Fruit fly (Drosophila melanogaster) whole organism, embryonic: ENCODE data around the gene Jupiter.

Experiments
- Ada2b ChIP-seq: fragments of 200-800 bp; sonication (Bioruptor generic); IDR thresholded peaks from 2 replicates; pipeline ENCODE4 v1.3.6; 2022; ENCODE audit warnings: missing biosample characterization, missing genetic modification characterization
- Atf-2 ChIP-seq: fragments of 200-800 bp; sonication (Bioruptor generic); optimal IDR thresholded peaks from 2 replicates; lab custom pipeline; 2016; ENCODE audit warnings: missing biosample characterization, missing genetic modification characterization
- CG10431 ChIP-seq: fragments of 200-800 bp; sonication (Bioruptor generic); optimal IDR thresholded peaks from 3 replicates; lab custom pipeline; 2018; ENCODE audit warnings: missing biosample characterization, mild to moderate bottlenecking, missing genetic modification characterization
- CG10979 ChIP-seq: fragments of 200-800 bp; sonication (Bioruptor generic); optimal IDR thresholded peaks from 2 replicates; lab custom pipeline; 2018; ENCODE audit warnings: missing biosample characterization, mild to moderate bottlenecking, missing genetic modification characterization, moderate library complexity
- CG11247 ChIP-seq: fragments of 200-800 bp; sonication (Bioruptor generic); IDR thresholded peaks from 2 replicates; pipeline ENCODE4 v1.3.6; 2022; ENCODE audit warnings: missing biosample characterization, missing genetic modification characterization
- CG12104 ChIP-seq: fragments of 200-800 bp; sonication (Bioruptor generic); optimal IDR thresholded peaks from 3 replicates; lab custom pipeline; 2016; ENCODE audit warnings: missing biosample characterization, missing genetic modification characterization
- CG14667 ChIP-seq: fragments of 200-800 bp; sonication (Bioruptor generic); IDR thresholded peaks from 2 replicates; pipeline ENCODE4 v1.3.6; 2022; ENCODE audit warnings: missing biosample characterization, missing genetic modification characterization
- CG16813 ChIP-seq: fragments of 200-800 bp; sonication (Bioruptor generic); IDR thresholded peaks from 3 replicates; pipeline ENCODE4 v1.3.6; 2022; ENCODE audit warnings: missing biosample characterization, missing genetic modification characterization; ENCODE audit not compliant: partially characterized antibody
- CG17359 ChIP-seq: fragments of 200-800 bp; sonication (Bioruptor generic); optimal IDR thresholded peaks from 3 replicates; lab custom pipeline; 2018; ENCODE audit warnings: missing biosample characterization, mild to moderate bottlenecking, missing genetic modification characterization, moderate library complexity
- CG2712 ChIP-seq: fragments of 200-800 bp; optimal IDR thresholded peaks from 3 replicates; lab custom pipeline; 2019; ENCODE audit warnings: missing biosample characterization, mild to moderate bottlenecking, missing genetic modification characterization, moderate library complexity
- CG43689 ChIP-seq: fragments of 200-800 bp; sonication (Bioruptor generic); IDR thresholded peaks from 2 replicates; pipeline ENCODE4 v1.3.6; 2022; ENCODE audit warnings: missing biosample characterization, missing genetic modification characterization
- CG5180 ChIP-seq: fragments of 200-800 bp; sonication (Bioruptor generic); optimal IDR thresholded peaks from 3 replicates; lab custom pipeline; 2017; ENCODE audit warnings: missing biosample characterization, missing genetic modification characterization, mild to moderate bottlenecking, moderate library complexity, missing genetic modification reagents
- CG5953 ChIP-seq: fragments of 200-800 bp; sonication (Bioruptor generic); IDR thresholded peaks from 2 replicates; pipeline ENCODE4 v1.3.6; 2022; ENCODE audit warnings: missing biosample characterization, missing genetic modification characterization
- CG6765 ChIP-seq: fragments of 200-800 bp; sonication (Bioruptor generic); optimal IDR thresholded peaks from 3 replicates; lab custom pipeline; 2017; ENCODE audit warnings: missing biosample characterization, mild to moderate bottlenecking, missing genetic modification characterization
- CG8089 ChIP-seq: fragments of 200-800 bp; sonication (Bioruptor generic); optimal IDR thresholded peaks from 3 replicates; lab custom pipeline; 2016; ENCODE audit warnings: missing biosample characterization, missing genetic modification characterization
- CG8359 ChIP-seq: fragments of 200-800 bp; sonication (Bioruptor generic); optimal IDR thresholded peaks from 2 replicates; lab custom pipeline; 2017; ENCODE audit warnings: missing biosample characterization, mild to moderate bottlenecking, missing genetic modification characterization, borderline replicate concordance
- CG8924 ChIP-seq: fragments of 200-800 bp; optimal IDR thresholded peaks from 3 replicates; lab custom pipeline; 2019; ENCODE audit warnings: missing biosample characterization, mild to moderate bottlenecking, missing genetic modification characterization, moderate library complexity
- CG9609 ChIP-seq: fragments of 200-800 bp; sonication (Bioruptor generic); optimal IDR thresholded peaks from 3 replicates; lab custom pipeline; 2016; ENCODE audit warnings: missing biosample characterization, missing genetic modification characterization
- CG9797 ChIP-seq: fragments of 200-800 bp; sonication (Bioruptor generic); optimal IDR thresholded peaks from 3 replicates; lab custom pipeline; 2018; ENCODE audit warnings: missing biosample characterization, mild to moderate bottlenecking, missing genetic modification characterization
- Camta ChIP-seq: fragments of 200-800 bp; sonication (Bioruptor generic); optimal IDR thresholded peaks from 2 replicates; lab custom pipeline; 2016; ENCODE audit warnings: missing biosample characterization, missing genetic modification characterization
- D ChIP-seq, 2 experiments: fragments of 200-800 bp in 1 of 2; fragments of >200 bp in 1 of 2; sonication (Bioruptor generic) in 1 of 2; optimal IDR thresholded peaks; 2 replicates in 1 of 2; 3 replicates in 1 of 2; lab custom pipeline; 2017; ENCODE audit warnings: mild to moderate bottlenecking in 1 of 2, missing biosample characterization in 1 of 2, missing genetic modification characterization in 1 of 2, missing genetic modification reagents in 1 of 2
- Dfd ChIP-seq, 2 experiments: fragments of >200 bp; optimal IDR thresholded peaks; 2 replicates each; lab custom pipeline; 2017; ENCODE audit warnings: missing biosample characterization in 2 of 2, missing genetic modification characterization in 2 of 2
- Dip3 ChIP-seq: fragments of 200-800 bp; sonication (Bioruptor generic); optimal IDR thresholded peaks from 3 replicates; lab custom pipeline; 2016; ENCODE audit warnings: missing biosample characterization, missing genetic modification characterization
- Drgx ChIP-seq: fragments of 200-800 bp; sonication (Bioruptor generic); IDR thresholded peaks from 2 replicates; pipeline ENCODE4 v1.3.6; 2022; ENCODE audit warnings: missing biosample characterization, missing genetic modification characterization
- Hr3 ChIP-seq: fragments of 200-800 bp; sonication (Bioruptor generic); optimal IDR thresholded peaks from 3 replicates; lab custom pipeline; 2016; ENCODE audit warnings: missing biosample characterization, missing genetic modification characterization
- Mrtf ChIP-seq: fragments of 200-800 bp; sonication (Bioruptor generic); IDR thresholded peaks from 3 replicates; pipeline ENCODE4 v1.3.6; 2022; ENCODE audit warnings: missing biosample characterization, missing genetic modification characterization
- Ptx1 ChIP-seq: fragments of 200-800 bp; sonication (Bioruptor generic); IDR thresholded peaks from 2 replicates; pipeline ENCODE4 v1.3.6; 2022; ENCODE audit warnings: missing biosample characterization, missing genetic modification characterization
- Six4 ChIP-seq: fragments of 200-800 bp; sonication (Bioruptor generic); optimal IDR thresholded peaks from 2 replicates; lab custom pipeline; 2016; ENCODE audit warnings: missing biosample characterization, missing genetic modification characterization
- Sry-β ChIP-seq: fragments of 200-800 bp; sonication (Bioruptor generic); optimal IDR thresholded peaks from 2 replicates; lab custom pipeline; 2018; ENCODE audit warnings: missing biosample characterization, mild to moderate bottlenecking, missing genetic modification characterization, moderate library complexity
- Taf1 ChIP-seq: fragments of 200-800 bp; sonication (Bioruptor generic); IDR thresholded peaks from 2 replicates; pipeline ENCODE4 v1.3.6; 2022; ENCODE audit warnings: missing biosample characterization, missing genetic modification characterization
- Tbp ChIP-seq: fragments of >200 bp; optimal IDR thresholded peaks from 2 replicates; lab custom pipeline; 2018; ENCODE audit warnings: missing biosample characterization, missing genetic modification characterization
- Trl ChIP-seq, 3 experiments: fragments of >200 bp in 2 of 3; fragments of 200-800 bp in 1 of 3; sonication (Bioruptor generic) in 1 of 3; optimal IDR thresholded peaks; 2 replicates in 1 of 3; 3 replicates in 2 of 3; lab custom pipeline; 2016 to 2017; ENCODE audit warnings: missing biosample characterization in 1 of 3, missing genetic modification characterization in 1 of 3
- Xrp1 ChIP-seq: fragments of 200-800 bp; sonication (Bioruptor generic); IDR thresholded peaks from 2 replicates; pipeline ENCODE4 v1.3.6; 2022; ENCODE audit warnings: missing biosample characterization, missing genetic modification characterization
- ara ChIP-seq: fragments of 200-800 bp; sonication (Bioruptor generic); IDR thresholded peaks from 2 replicates; pipeline ENCODE4 v1.3.6; 2022; ENCODE audit warnings: missing biosample characterization, missing genetic modification characterization
- chm ChIP-seq: fragments of 200-800 bp; sonication (Bioruptor generic); IDR thresholded peaks from 2 replicates; pipeline ENCODE4 v1.3.6; 2022; ENCODE audit warnings: missing biosample characterization, missing genetic modification characterization
- corto ChIP-seq: fragments of 200-800 bp; sonication (Bioruptor generic); optimal IDR thresholded peaks from 2 replicates; lab custom pipeline; 2016; ENCODE audit warnings: missing biosample characterization, mild to moderate bottlenecking, missing genetic modification characterization, moderate library complexity
- crp ChIP-seq, 2 experiments: fragments of 200-800 bp; sonication (Bioruptor generic); optimal IDR thresholded peaks; 2 replicates in 1 of 2; 3 replicates in 1 of 2; lab custom pipeline; 2017; ENCODE audit warnings: missing biosample characterization in 2 of 2, missing genetic modification characterization in 2 of 2, mild to moderate bottlenecking in 1 of 2, moderate library complexity in 1 of 2
- disco-r ChIP-seq: fragments of 200-800 bp; sonication (Bioruptor generic); optimal IDR thresholded peaks from 2 replicates; lab custom pipeline; 2016; ENCODE audit warnings: missing biosample characterization, missing genetic modification characterization
- fd3F ChIP-seq: fragments of 200-800 bp; sonication (Bioruptor generic); optimal IDR thresholded peaks from 2 replicates; lab custom pipeline; 2018; ENCODE audit warnings: missing biosample characterization, mild to moderate bottlenecking, missing genetic modification characterization, moderate library complexity
- gro ChIP-seq: fragments of 200-800 bp; sonication (Bioruptor generic); optimal IDR thresholded peaks from 2 replicates; lab custom pipeline; 2016; ENCODE audit warnings: missing biosample characterization, missing genetic modification characterization
- kah ChIP-seq: fragments of 200-800 bp; sonication (Bioruptor generic); optimal IDR thresholded peaks from 2 replicates; lab custom pipeline; 2018; ENCODE audit warnings: missing biosample characterization, mild to moderate bottlenecking, missing genetic modification characterization
- nmo ChIP-seq: fragments of 200-800 bp; sonication (Bioruptor generic); optimal IDR thresholded peaks from 2 replicates; lab custom pipeline; 2018; ENCODE audit warnings: missing biosample characterization, mild to moderate bottlenecking, missing genetic modification characterization, moderate library complexity
- pum ChIP-seq: fragments of 200-800 bp; sonication (Bioruptor generic); optimal IDR thresholded peaks from 2 replicates; lab custom pipeline; 2016; ENCODE audit warnings: missing biosample characterization, missing genetic modification characterization
- pzg ChIP-seq: fragments of 200-800 bp; sonication (Bioruptor generic); optimal IDR thresholded peaks from 3 replicates; lab custom pipeline; 2018; ENCODE audit warnings: missing biosample characterization, mild to moderate bottlenecking, missing genetic modification characterization, moderate library complexity
- sens-2 ChIP-seq: fragments of 200-800 bp; sonication (Bioruptor generic); IDR thresholded peaks from 2 replicates; pipeline ENCODE4 v1.3.6; 2022; ENCODE audit warnings: missing biosample characterization, missing genetic modification characterization
- sima ChIP-seq: fragments of 200-800 bp; sonication (Bioruptor generic); optimal IDR thresholded peaks from 2 replicates; lab custom pipeline; 2016; ENCODE audit warnings: missing biosample characterization, missing genetic modification characterization
- tgo ChIP-seq: fragments of 200-800 bp; sonication (Bioruptor generic); IDR thresholded peaks from 3 replicates; pipeline ENCODE4 v1.3.6; 2022; ENCODE audit warnings: missing biosample characterization, missing genetic modification characterization
- tin ChIP-seq: fragments of 200-800 bp; sonication (Bioruptor generic); optimal IDR thresholded peaks from 3 replicates; lab custom pipeline; 2016; ENCODE audit warnings: missing biosample characterization, missing genetic modification characterization
- trh ChIP-seq: fragments of 200-800 bp; sonication (Bioruptor generic); optimal IDR thresholded peaks from 2 replicates; lab custom pipeline; 2016; ENCODE audit warnings: missing biosample characterization, missing genetic modification characterization
- zen2 ChIP-seq: fragments of 200-800 bp; sonication (Bioruptor generic); IDR thresholded peaks from 3 replicates; pipeline ENCODE4 v1.3.6; 2022; ENCODE audit warnings: missing biosample characterization, missing genetic modification characterization; ENCODE audit not compliant: partially characterized antibody

Gene Jupiter

dm6 chr3R:11589764-11590358 is 29.8 kb downstream of the Jupiter start, which contains the start of gene CG6791 (continued):
- TF ChIP-seq pzg (peak; percentile 90), Hr3 (GFP tag; lab: Kevin White, UChicago) (no peak), Taf1 (GFP tag; lab: Robert Waterston, UW) (no peak), Mrtf (GFP tag; lab: Robert Waterston, UW) (no peak), CG10431 (GFP tag; lab: Kevin White, UChicago) (no peak), gro (GFP tag; lab: Kevin White, UChicago) (no peak), trh (GFP tag; lab: Kevin White, UChicago) (no peak), ara (GFP tag; lab: Robert Waterston, UW) (no peak), CG8089 (GFP tag; lab: Kevin White, UChicago) (no peak), Ptx1 (GFP tag; lab: Robert Waterston, UW) (peak; percentile 21; the same call in 1 of the 2 replicates), Trl (optimal IDR thresholded peaks at IDR 0.05; lab: Kevin White, UChicago) (no peak), Trl (GFP tag; optimal IDR thresholded peaks at IDR 0.05; lab: Kevin White, UChicago) (no peak), CG9609 (GFP tag; lab: Kevin White, UChicago) (no peak), CG10979 (no peak), CG9797 (peak; percentile 29), Six4 (GFP tag; lab: Kevin White, UChicago) (no peak), Ada2b (GFP tag; lab: Robert Waterston, UW) (no peak), CG5180 (no peak), crp (GFP tag; optimal IDR thresholded peaks at IDR 0.05; lab: Kevin White, UChicago) (no peak), Atf-2 (GFP tag; lab: Kevin White, UChicago) (no peak), Camta (GFP tag; lab: Kevin White, UChicago) (no peak), CG17359 (tag; lab: Kevin White, UChicago) (no peak), tgo (no peak), chm (GFP tag; lab: Robert Waterston, UW) (no peak), zen2 (GFP tag; lab: Robert Waterston, UW) (peak; percentile 83), CG12104 (no peak), Drgx (no peak), Xrp1 (no peak), Dfd (GFP tag; optimal IDR thresholded peaks at IDR 0.05; lab: Kevin White, UChicago) (no peak), nmo (GFP tag; lab: Kevin White, UChicago) (peak; percentile 16), D (optimal IDR thresholded peaks at IDR 0.05; lab: Kevin White, UChicago) (peak; percentile 56), D (GFP tag; optimal IDR thresholded peaks at IDR 0.05; lab: Kevin White, UChicago) (no peak), disco-r (GFP tag; lab: Kevin White, UChicago) (no peak), CG8359 (GFP tag; lab: Kevin White, UChicago) (no peak), CG6765 (GFP tag; lab: Kevin White, UChicago) (no peak), CG5953 (GFP tag; lab: Robert Waterston, UW) (no peak), kah (GFP tag; lab: Kevin White, UChicago) (no peak), Sry-β (GFP tag; lab: Kevin White, UChicago) (no peak), CG43689 (GFP tag; lab: Robert Waterston, UW) (no peak), tin (GFP tag; lab: Kevin White, UChicago) (no peak), CG11247 (GFP tag; lab: Robert Waterston, UW) (no peak), sima (GFP tag; lab: Kevin White, UChicago) (no peak), CG14667 (GFP tag; lab: Robert Waterston, UW) (no peak), Tbp (GFP tag; lab: Kevin White, UChicago) (no peak), CG16813 (GFP tag; lab: Robert Waterston, UW) (peak; percentile 84), CG8924 (tag; lab: Kevin White, UChicago) (no peak), corto (GFP tag; lab: Kevin White, UChicago) (no peak), sens-2 (GFP tag; lab: Robert Waterston, UW) (no peak), Dip3 (GFP tag; lab: Kevin White, UChicago) (no peak), CG2712 (no peak), fd3F (GFP tag; lab: Kevin White, UChicago) (no peak), pum (GFP tag; lab: Kevin White, UChicago) (no peak)
